Fruit fly (Drosophila melanogaster): ENCODE results near the gene CG14989.

Gene CG14989

dm6 chr3L:4070221-4070995, 17.0 kb upstream of the CG14989 start (continued):
- TF ChIP-seq gro (GFP tag; optimal IDR thresholded peaks at IDR 0.05) (peak; percentile 90), CG43689 (GFP tag; IDR thresholded peaks at IDR 0.05) (peak; percentile 86), CG7928 (GFP tag; optimal IDR thresholded peaks at IDR 0.05) (peak; percentile 64), ttk (GFP tag; IDR thresholded peaks at IDR 0.05) (peak; percentile 91), CG14441 (GFP tag; IDR thresholded peaks at IDR 0.05) (peak; percentile 90), CG17359 (tag; optimal IDR thresholded peaks at IDR 0.05) (peak; percentile 92), gsb-n (tag; optimal IDR thresholded peaks at IDR 0.05) (peak; percentile 71), Bgb (GFP tag; IDR thresholded peaks at IDR 0.05; ENCODE audit: partially characterized antibody) (no peak), tup (GFP tag; optimal IDR thresholded peaks at IDR 0.05) (peak; percentile 64), HHEX (GFP tag; optimal IDR thresholded peaks at IDR 0.05) (peak; percentile 85), Oaz (GFP tag; IDR thresholded peaks at IDR 0.05) (peak; percentile 90), chn (GFP tag; optimal IDR thresholded peaks at IDR 0.05) (peak; percentile 90), CG7987 (GFP tag; optimal IDR thresholded peaks at IDR 0.05) (peak; percentile 64), Scr (GFP tag; IDR thresholded peaks at IDR 0.05; ENCODE audit: partially characterized antibody) (no peak), Xbp1 (GFP tag; optimal IDR thresholded peaks at IDR 0.05) (peak; percentile 92), pfk (GFP tag; optimal IDR thresholded peaks at IDR 0.05) (no peak), CG17829 (tag; optimal IDR thresholded peaks at IDR 0.05) (peak; percentile 59), HmgD (GFP tag; optimal IDR thresholded peaks at IDR 0.05) (peak; percentile 81), pho (GFP tag; optimal IDR thresholded peaks at IDR 0.05) (peak; percentile 85), CG15073 (GFP tag; optimal IDR thresholded peaks at IDR 0.05) (peak; percentile 37), CG18764 (GFP tag; optimal IDR thresholded peaks at IDR 0.05) (peak; percentile 58), Lim3 (GFP tag; IDR thresholded peaks at IDR 0.05) (peak; percentile 75), zen (tag; optimal IDR thresholded peaks at IDR 0.05) (peak; percentile 45), Hey (tag; optimal IDR thresholded peaks at IDR 0.05) (peak; percentile 6), CG3163 (GFP tag; optimal IDR thresholded peaks at IDR 0.05) (peak; percentile 71), unpg (GFP tag; optimal IDR thresholded peaks at IDR 0.05) (peak; percentile 90), ato (GFP tag; IDR thresholded peaks at IDR 0.05; ENCODE audit: partially characterized antibody) (no peak), CG4730 (GFP tag; IDR thresholded peaks at IDR 0.05) (peak; percentile 90), Ssrp (tag; optimal IDR thresholded peaks at IDR 0.05) (peak; percentile 83), lab (GFP tag; optimal IDR thresholded peaks at IDR 0.05) (peak; percentile 94), CG15601 (tag; optimal IDR thresholded peaks at IDR 0.05) (peak; percentile 64), Ada2b (GFP tag; IDR thresholded peaks at IDR 0.05) (peak; percentile 95), cad (GFP tag; optimal IDR thresholded peaks at IDR 0.05) (no peak), CG2678 (tag; optimal IDR thresholded peaks at IDR 0.05) (peak; percentile 91), CG11560 (tag; IDR thresholded peaks at IDR 0.05) (peak; percentile 82), so (GFP tag; IDR thresholded peaks at IDR 0.05) (peak; percentile 93), CG14050 (GFP tag; IDR thresholded peaks at IDR 0.05) (peak; percentile 90), CG11093 (GFP tag; IDR thresholded peaks at IDR 0.05) (peak; percentile 83), her (GFP tag; optimal IDR thresholded peaks at IDR 0.05) (peak; percentile 88), CG17385 (GFP tag; optimal IDR thresholded peaks at IDR 0.05) (peak; percentile 82), Eip74EF (GFP tag; optimal IDR thresholded peaks at IDR 0.05) (no peak), dan (GFP tag; IDR thresholded peaks at IDR 0.05) (no peak), Hmr (GFP tag; optimal IDR thresholded peaks at IDR 0.05) (peak; percentile 88), hb (GFP tag; IDR thresholded peaks at IDR 0.05; ENCODE audit: partially characterized antibody) (no peak), TFAM (GFP tag; optimal IDR thresholded peaks at IDR 0.05) (no peak), CG7786 (GFP tag; optimal IDR thresholded peaks at IDR 0.05) (peak; percentile 93), zfh2 (GFP tag; optimal IDR thresholded peaks at IDR 0.05) (peak; percentile 94), eve (GFP tag; optimal IDR thresholded peaks at IDR 0.05) (peak in 1 of 2 experiments; percentile 36), CG6854 (GFP tag; optimal IDR thresholded peaks at IDR 0.05) (peak; percentile 60)

All from whole organism, embryonic.